Worm (Caenorhabditis elegans) whole organism, L2 larva: ENCODE measurements around the gene F29G6.1.

Source experiments
- C34F6.9 ChIP-seq: fragments of 150-350 bp; optimal IDR thresholded peaks from 2 replicates; lab custom pipeline; 2014; ENCODE audit warnings: missing biosample characterization, missing genetic modification characterization
- F13H6.1 ChIP-seq: sonication (generic microtip); optimal IDR thresholded peaks from 2 replicates; lab custom pipeline; 2016; ENCODE audit warnings: missing genetic modification characterization, missing compliant biosample characterization
- R02D3.7 ChIP-seq: fragments of 150-350 bp; optimal IDR thresholded peaks from 2 replicates; lab custom pipeline; 2014; ENCODE audit warnings: missing biosample characterization, missing genetic modification characterization
- Y55F3AM.14 ChIP-seq: fragments of 200-800 bp; sonication (Bioruptor generic); optimal IDR thresholded peaks from 2 replicates; lab custom pipeline; 2018; ENCODE audit warnings: mild to moderate bottlenecking, missing genetic modification characterization, missing compliant biosample characterization
- ZK546.5 ChIP-seq: sonication (generic microtip); optimal IDR thresholded peaks from 2 replicates; lab custom pipeline; 2017; ENCODE audit warnings: missing biosample characterization, missing genetic modification characterization
- aly-2 ChIP-seq: fragments of 150-350 bp; optimal IDR thresholded peaks from 2 replicates; lab custom pipeline; 2014; ENCODE audit warnings: missing biosample characterization, missing genetic modification characterization
- blmp-1 ChIP-seq: sonication (generic microtip); optimal IDR thresholded peaks from 2 replicates; lab custom pipeline; 2017; ENCODE audit warnings: missing genetic modification characterization, mild to moderate bottlenecking, missing compliant biosample characterization, antibody characterized with exemption, moderate library complexity; ENCODE audit not compliant: insufficient read depth
- ceh-82 ChIP-seq: fragments of 150-350 bp; optimal IDR thresholded peaks from 2 replicates; lab custom pipeline; 2014; ENCODE audit warnings: missing biosample characterization, missing genetic modification characterization
- crh-2 ChIP-seq: sonication (generic microtip); optimal IDR thresholded peaks from 2 replicates; lab custom pipeline; 2017; ENCODE audit warnings: missing biosample characterization, missing genetic modification characterization
- egl-27 ChIP-seq: sonication (generic microtip); optimal IDR thresholded peaks from 3 replicates; lab custom pipeline; 2017; ENCODE audit warnings: missing biosample characterization, missing genetic modification reagents, missing genetic modification characterization
- elt-1 ChIP-seq: fragments of 150-350 bp; optimal IDR thresholded peaks from 2 replicates; lab custom pipeline; 2014; ENCODE audit warnings: missing biosample characterization, missing genetic modification characterization
- fos-1 ChIP-seq: fragments of 150-350 bp; optimal IDR thresholded peaks from 2 replicates; lab custom pipeline; 2014; ENCODE audit warnings: missing biosample characterization, missing genetic modification characterization
- gmeb-1 ChIP-seq: fragments of 150-350 bp; optimal IDR thresholded peaks from 2 replicates; lab custom pipeline; 2014; ENCODE audit warnings: missing biosample characterization, missing genetic modification characterization
- lin-11 ChIP-seq: fragments of 150-350 bp; sonication (generic microtip); optimal IDR thresholded peaks from 2 replicates; lab custom pipeline; 2014; ENCODE audit warnings: missing biosample characterization, missing genetic modification characterization, inconsistent platforms, mixed read lengths
- lin-13 ChIP-seq: fragments of 150-350 bp; optimal IDR thresholded peaks from 2 replicates; lab custom pipeline; 2014; ENCODE audit warnings: missing biosample characterization, missing genetic modification reagents, missing genetic modification characterization
- lsy-2 ChIP-seq, 2 experiments: fragments of 150-350 bp in 1 of 2; sonication (generic microtip) in 1 of 2; optimal IDR thresholded peaks; 2 replicates each; lab custom pipeline; 2014 to 2017; ENCODE audit warnings: missing biosample characterization in 2 of 2, missing genetic modification characterization in 2 of 2
- mab-5 ChIP-seq: fragments of 150-350 bp; optimal IDR thresholded peaks from 2 replicates; lab custom pipeline; 2014; ENCODE audit warnings: missing biosample characterization, missing genetic modification characterization
- mdl-1 ChIP-seq, 2 experiments: fragments of 150-350 bp in 1 of 2; sonication (generic microtip) in 1 of 2; optimal IDR thresholded peaks; 2 replicates each; lab custom pipeline; 2017; ENCODE audit warnings: missing biosample characterization in 2 of 2, missing genetic modification characterization in 2 of 2
- nhr-129 ChIP-seq: fragments of 150-350 bp; optimal IDR thresholded peaks from 2 replicates; lab custom pipeline; 2014; ENCODE audit warnings: missing biosample characterization, missing genetic modification characterization
- nhr-21 ChIP-seq: fragments of 150-350 bp; optimal IDR thresholded peaks from 2 replicates; lab custom pipeline; 2014; ENCODE audit warnings: missing biosample characterization, missing genetic modification characterization
- nhr-23 ChIP-seq: fragments of 150-350 bp; optimal IDR thresholded peaks from 2 replicates; lab custom pipeline; 2014; ENCODE audit warnings: missing biosample characterization, missing genetic modification reagents, missing genetic modification characterization
- nhr-25 ChIP-seq: fragments of 150-350 bp; sonication (generic microtip); optimal IDR thresholded peaks from 3 replicates; lab custom pipeline; 2014; ENCODE audit warnings: missing biosample characterization, missing genetic modification characterization
- nhr-6 ChIP-seq: fragments of 150-350 bp; optimal IDR thresholded peaks from 2 replicates; lab custom pipeline; 2014; ENCODE audit warnings: missing biosample characterization, missing genetic modification characterization
- peb-1 ChIP-seq: fragments of 150-350 bp; optimal IDR thresholded peaks from 2 replicates; lab custom pipeline; 2014; ENCODE audit warnings: missing biosample characterization, missing genetic modification characterization
- sem-4 ChIP-seq: fragments of 150-350 bp; optimal IDR thresholded peaks from 2 replicates; lab custom pipeline; 2014; ENCODE audit warnings: missing biosample characterization, missing genetic modification reagents, missing genetic modification characterization
- sma-9 ChIP-seq, 2 experiments: fragments of 150-350 bp in 1 of 2; sonication (generic microtip) in 1 of 2; optimal IDR thresholded peaks; 2 replicates each; lab custom pipeline; 2014 to 2016; ENCODE audit warnings: missing genetic modification characterization in 2 of 2, mild to moderate bottlenecking in 1 of 2, missing biosample characterization in 1 of 2, missing compliant biosample characterization in 1 of 2, missing genetic modification reagents in 1 of 2, moderate library complexity in 1 of 2
- snpc-4 ChIP-seq: fragments of 150-350 bp; optimal IDR thresholded peaks from 2 replicates; lab custom pipeline; 2014; ENCODE audit warnings: missing biosample characterization, missing genetic modification characterization
- unc-39 ChIP-seq: fragments of 150-350 bp; optimal IDR thresholded peaks from 2 replicates; lab custom pipeline; 2014; ENCODE audit warnings: missing biosample characterization, missing genetic modification characterization
- unc-55 ChIP-seq: fragments of 150-350 bp; sonication (generic microtip); optimal IDR thresholded peaks from 3 replicates; lab custom pipeline; 2014; ENCODE audit warnings: missing biosample characterization, missing genetic modification reagents, missing genetic modification characterization
- unc-62 ChIP-seq: fragments of 150-350 bp; optimal IDR thresholded peaks from 2 replicates; lab custom pipeline; 2014; ENCODE audit warnings: missing biosample characterization, missing genetic modification reagents, missing genetic modification characterization
- zag-1 ChIP-seq: fragments of 150-350 bp; optimal IDR thresholded peaks from 2 replicates; lab custom pipeline; 2014; ENCODE audit warnings: missing biosample characterization, missing genetic modification characterization
- ztf-1 ChIP-seq: fragments of 200-800 bp; sonication (Bioruptor generic); conservative IDR thresholded peaks from 2 replicates; pipeline ENCODE4 v1.3.6; 2022; ENCODE audit warnings: missing genetic modification characterization, missing compliant biosample characterization
- ztf-4 ChIP-seq: fragments of 150-350 bp; optimal IDR thresholded peaks from 2 replicates; lab custom pipeline; 2014; ENCODE audit warnings: missing biosample characterization, missing genetic modification characterization

The F29G6.1 gene

DNA sequence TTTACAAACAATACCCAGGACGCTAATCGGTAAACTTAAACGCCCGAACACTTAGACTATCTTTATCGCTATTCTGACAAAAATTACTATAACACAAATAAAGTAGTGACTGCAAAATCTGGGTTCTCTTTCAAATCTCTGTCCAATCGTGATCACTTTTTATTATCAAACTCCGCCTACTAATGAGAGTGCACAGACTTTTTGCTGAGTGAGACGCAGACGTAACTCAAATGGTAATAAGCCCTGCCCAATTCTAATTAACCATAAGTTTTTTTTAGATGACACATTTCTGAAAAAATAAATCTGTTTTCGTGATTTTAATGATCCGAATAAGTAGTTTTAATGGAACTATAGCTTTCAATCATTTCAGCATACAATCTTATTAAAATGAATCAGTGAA is 29.7 kb upstream of the F29G6.1 start:
- TF ChIP-seq lin-11 (no peak), crh-2 (peak; percentile 1)
- TF ChIP-seq, all 48 proteins: peak for 1

DNA sequence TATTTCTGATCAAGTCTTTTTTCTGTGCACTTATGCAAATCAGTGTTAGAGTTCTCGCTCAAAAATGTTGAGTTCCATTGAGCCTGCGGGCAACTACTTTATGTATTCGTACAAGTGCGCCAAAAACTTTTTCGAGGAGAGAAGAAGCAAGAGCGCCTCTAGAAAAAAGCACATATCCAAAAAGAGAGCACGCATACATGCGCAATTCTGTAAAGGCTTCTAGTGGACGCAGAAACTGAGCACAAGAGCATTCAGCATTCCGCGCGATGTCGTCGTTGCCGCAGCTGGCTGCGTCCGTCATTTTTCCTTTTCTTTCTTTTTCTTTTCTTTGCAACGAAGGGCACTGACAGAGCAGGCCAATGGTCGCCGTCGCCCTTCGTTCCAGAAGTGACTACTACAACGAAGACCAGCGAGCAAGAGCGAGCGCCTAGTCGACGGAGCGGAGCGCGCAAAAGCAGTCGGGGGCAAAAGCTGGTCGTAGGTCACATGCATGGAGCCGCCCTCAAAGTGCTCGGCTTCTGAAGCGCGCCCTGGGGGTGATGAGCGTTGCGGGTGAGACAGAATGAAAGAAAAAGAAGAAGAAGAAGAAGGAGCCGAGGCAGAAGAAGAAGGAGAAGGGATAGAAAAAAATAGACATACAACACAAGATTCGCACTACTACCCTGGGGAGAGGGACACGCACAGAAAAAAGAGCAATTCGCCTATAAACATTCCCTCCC is 29.0 kb upstream of the F29G6.1 start:
- TF ChIP-seq C34F6.9 (tag; lab: Kevin White, UChicago) (peak; percentile 56), unc-39 (tag; lab: Kevin White, UChicago) (no peak), lin-13 (GFP tag; lab: Kevin White, UChicago) (no peak), aly-2 (tag; lab: Kevin White, UChicago) (no peak), mab-5 (peak; percentile 81), nhr-6 (tag; lab: Kevin White, UChicago) (no peak), peb-1 (tag; lab: Kevin White, UChicago) (no peak), sem-4 (tag; lab: Kevin White, UChicago) (peak; percentile 4), fos-1 (tag; lab: Kevin White, UChicago) (no peak), lin-11 (no peak), nhr-129 (tag; lab: Kevin White, UChicago) (peak; percentile 66), ZK546.5 (tag; lab: Kevin White, UChicago) (no peak), mdl-1 (tag; optimal IDR thresholded peaks at IDR 0.05; lab: Kevin White, UChicago) (peak; percentile 57 to 86), sma-9 (GFP tag; optimal IDR thresholded peaks at IDR 0.05; lab: Kevin White, UChicago) (peak; percentile 62), sma-9 (tag; optimal IDR thresholded peaks at IDR 0.05; lab: Kevin White, UChicago) (no peak), ceh-82 (peak; percentile 10), crh-2 (peak; percentile 43), zag-1 (tag; lab: Kevin White, UChicago) (peak; percentile 55), F13H6.1 (tag; lab: Kevin White, UChicago) (peak; percentile 85), Y55F3AM.14 (peak; percentile 84), ztf-4 (peak; percentile 5), R02D3.7 (tag; lab: Kevin White, UChicago) (no peak), lsy-2 (tag; optimal IDR thresholded peaks at IDR 0.05; lab: Kevin White, UChicago) (peak; percentile 12 to 56), egl-27 (tag; lab: Kevin White, UChicago) (no peak), ztf-1 (0 out of 2 replicates have a peak, but pooled peaks have one; percentile 21), snpc-4 (tag; lab: Kevin White, UChicago) (no peak), unc-55 (peak; percentile 42)

DNA sequence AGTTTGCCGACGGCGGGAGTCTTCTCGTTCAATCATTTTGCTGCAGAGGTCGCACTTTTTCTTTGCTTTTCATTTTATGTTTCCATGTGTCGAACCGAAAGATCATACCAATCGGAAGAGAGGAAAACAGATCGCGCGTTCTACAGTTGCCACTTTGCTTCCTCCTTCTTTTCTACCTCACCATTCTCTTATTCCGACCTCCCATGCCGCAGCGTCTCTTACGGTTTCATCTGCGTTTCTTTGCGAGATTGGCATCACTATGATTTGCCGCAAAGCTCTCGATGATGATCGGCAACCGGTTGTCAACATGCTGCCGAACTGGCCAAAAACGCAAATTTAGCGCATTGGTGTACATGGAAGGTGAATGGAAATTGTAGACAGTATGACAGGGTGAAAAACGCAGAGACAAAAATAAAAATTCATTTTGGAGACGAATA is 27.9 kb upstream of the F29G6.1 start:
- TF ChIP-seq blmp-1 (tag; lab: Kevin White, UChicago) (peak; percentile 45), nhr-25 (peak; percentile 77), unc-62 (no peak), fos-1 (tag; lab: Kevin White, UChicago) (peak; percentile 2), F13H6.1 (tag; lab: Kevin White, UChicago) (peak; percentile 56), peb-1 (tag; lab: Kevin White, UChicago) (peak; percentile 72), zag-1 (tag; lab: Kevin White, UChicago) (no peak), elt-1 (tag; lab: Kevin White, UChicago) (peak; percentile 7), nhr-21 (peak; percentile 6)

DNA sequence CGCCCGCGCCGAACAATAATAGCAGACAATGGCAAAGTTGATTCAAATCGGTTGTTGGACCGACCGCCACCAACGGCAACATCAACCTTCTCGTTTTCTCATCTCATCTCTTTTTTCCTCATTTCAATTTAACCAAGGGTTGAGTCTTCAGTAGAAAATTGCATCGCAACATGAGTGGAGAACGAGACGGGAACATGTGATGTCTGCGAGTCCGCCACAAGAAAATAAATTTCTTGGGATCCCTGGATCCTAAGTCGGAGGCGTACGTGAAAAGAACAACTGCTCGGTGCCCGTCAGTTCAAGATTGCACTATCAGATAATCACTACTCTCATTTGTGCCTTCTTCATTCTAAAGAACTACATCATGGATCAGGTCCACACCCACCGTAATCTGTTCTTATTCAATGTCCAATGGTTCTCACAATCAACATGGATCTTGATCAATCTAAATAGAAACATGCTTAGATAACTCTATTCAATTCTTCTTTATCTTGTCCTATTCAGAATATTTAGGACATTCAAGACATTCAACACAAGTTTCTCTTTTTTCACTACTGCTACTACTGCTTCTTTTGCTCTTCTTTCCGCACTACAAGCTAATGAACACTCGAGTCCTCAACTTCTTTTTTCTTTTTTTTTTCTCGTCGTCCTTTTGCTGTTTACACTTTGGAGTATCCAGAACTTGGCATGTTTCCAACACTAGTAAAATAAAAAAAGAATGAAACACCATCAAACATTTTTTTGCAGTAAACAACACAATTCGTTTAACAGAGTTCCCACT is 27.3 kb upstream of the F29G6.1 start:
- TF ChIP-seq unc-55, result peak; percentile 1
- no peak for TF ChIP-seq nhr-23
- peak; percentile 29 for TF ChIP-seq mab-5
- TF ChIP-seq sma-9 (GFP tag; optimal IDR thresholded peaks at IDR 0.05; lab: Kevin White, UChicago), result peak; percentile 43
- TF ChIP-seq sma-9 (tag; optimal IDR thresholded peaks at IDR 0.05; lab: Kevin White, UChicago), result no peak
- TF ChIP-seq nhr-129 (tag; lab: Kevin White, UChicago), result peak; percentile 47
- TF ChIP-seq sem-4 (tag; lab: Kevin White, UChicago), result peak; percentile 11
- no peak for TF ChIP-seq gmeb-1 (tag; lab: Kevin White, UChicago)
- peak; percentile 40 for TF ChIP-seq ztf-4
- peak in 1 of 2 experiments; percentile 47 for TF ChIP-seq lsy-2 (tag; optimal IDR thresholded peaks at IDR 0.05; lab: Kevin White, UChicago)
- TF ChIP-seq C34F6.9 (tag; lab: Kevin White, UChicago), result peak; percentile 5
